Worm (Caenorhabditis elegans) whole organism, late embryonic: ENCODE measurements around the gene Y67H2A.2.

Experiments used
- hlh-15 ChIP-seq: sonication (generic microtip); optimal IDR thresholded peaks from 2 replicates; lab custom pipeline; 2016; ENCODE audit warnings: missing genetic modification characterization, missing compliant biosample characterization
- hlh-6 ChIP-seq: sonication (generic microtip); optimal IDR thresholded peaks from 2 replicates; lab custom pipeline; 2016; ENCODE audit warnings: missing genotype, missing genetic modification characterization, missing compliant biosample characterization
- pha-4 ChIP-seq: fragments of 150-350 bp; optimal IDR thresholded peaks from 2 replicates; lab custom pipeline; 2018; ENCODE audit warnings: missing biosample characterization, missing genetic modification reagents, missing genetic modification characterization

DNA sequence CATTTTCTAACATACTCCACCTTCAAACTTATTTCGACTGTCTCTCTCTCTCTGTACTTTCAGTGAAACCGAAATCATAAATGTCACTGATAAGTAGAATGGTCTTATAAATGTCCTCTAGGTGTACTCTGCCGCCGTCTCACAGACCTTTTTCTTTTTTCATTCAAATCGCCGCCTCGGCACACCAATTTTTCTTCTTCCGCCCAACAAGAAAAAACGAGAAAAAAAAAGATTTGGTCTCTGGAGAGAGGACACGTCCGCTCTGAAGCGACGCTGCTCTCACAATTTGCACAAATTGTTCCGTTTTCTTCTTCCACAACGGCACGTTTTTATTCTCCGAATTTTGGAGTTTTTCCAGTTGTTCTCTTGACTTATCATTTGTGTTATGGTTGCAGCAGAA lies 15.5 kb upstream of the Y67H2A.2 start:
- no peak for TF ChIP-seq hlh-6 (tag; lab: Kevin White, UChicago)
- TF ChIP-seq pha-4 (tag; lab: Kevin White, UChicago), result no peak
- TF ChIP-seq hlh-15 (tag; lab: Kevin White, UChicago), result no peak
